Worm (Caenorhabditis elegans) whole organism, L3 larva: ENCODE measurements around the gene exp-1.

Source experiments
- aly-2 ChIP-seq: fragments of 150-350 bp; optimal IDR thresholded peaks from 2 replicates; lab custom pipeline; 2014; ENCODE audit warnings: missing biosample characterization, missing genetic modification characterization
- ama-1 ChIP-seq: fragments of 150-350 bp; optimal IDR thresholded peaks from 2 replicates; lab custom pipeline; 2018
- ceh-16 ChIP-seq: sonication (generic microtip); optimal IDR thresholded peaks from 2 replicates; lab custom pipeline; 2017; ENCODE audit warnings: missing biosample characterization, missing genetic modification characterization
- ceh-82 ChIP-seq: fragments of 150-350 bp; optimal IDR thresholded peaks from 2 replicates; lab custom pipeline; 2014; ENCODE audit warnings: missing biosample characterization, missing genetic modification characterization
- daf-12 ChIP-seq: fragments of 150-350 bp; optimal IDR thresholded peaks from 2 replicates; lab custom pipeline; 2014; ENCODE audit warnings: missing biosample characterization, missing genetic modification reagents, missing genetic modification characterization
- egl-27 ChIP-seq: sonication (generic microtip); optimal IDR thresholded peaks from 4 replicates; lab custom pipeline; 2017; ENCODE audit warnings: missing biosample characterization, missing genetic modification reagents, missing genetic modification characterization
- egl-5 ChIP-seq: fragments of 150-350 bp; optimal IDR thresholded peaks from 2 replicates; lab custom pipeline; 2017; ENCODE audit warnings: missing biosample characterization, missing genetic modification reagents, missing genetic modification characterization, inconsistent platforms
- elt-1 ChIP-seq: fragments of 150-350 bp; optimal IDR thresholded peaks from 2 replicates; lab custom pipeline; 2014; ENCODE audit warnings: missing biosample characterization, missing genetic modification characterization
- elt-2 ChIP-seq: sonication (generic microtip); optimal IDR thresholded peaks from 2 replicates; lab custom pipeline; 2016; ENCODE audit warnings: missing genetic modification reagents, mild to moderate bottlenecking, missing genetic modification characterization, missing compliant biosample characterization
- eor-1 ChIP-seq, 2 experiments: fragments of 150-350 bp; optimal IDR thresholded peaks; 2 replicates each; lab custom pipeline; 2014 to 2018; ENCODE audit warnings: missing biosample characterization in 2 of 2, missing genetic modification characterization in 2 of 2
- fkh-10 ChIP-seq: sonication (generic microtip); optimal IDR thresholded peaks from 2 replicates; lab custom pipeline; 2017; ENCODE audit warnings: missing biosample characterization, missing genetic modification reagents, missing genetic modification characterization
- fkh-2 ChIP-seq: fragments of 150-350 bp; optimal IDR thresholded peaks from 2 replicates; lab custom pipeline; 2014; ENCODE audit warnings: missing biosample characterization, missing genetic modification reagents, missing genetic modification characterization
- jun-1 ChIP-seq: fragments of 150-350 bp; optimal IDR thresholded peaks from 2 replicates; lab custom pipeline; 2014; ENCODE audit warnings: missing biosample characterization, missing genetic modification reagents, missing genetic modification characterization
- lin-15B ChIP-seq: fragments of 150-350 bp; optimal IDR thresholded peaks from 2 replicates; lab custom pipeline; 2014; ENCODE audit warnings: missing biosample characterization, missing genetic modification characterization
- lsy-12 ChIP-seq: sonication (generic microtip); optimal IDR thresholded peaks from 2 replicates; lab custom pipeline; 2016; ENCODE audit warnings: mild to moderate bottlenecking, missing genetic modification characterization, missing compliant biosample characterization
- mdl-1 ChIP-seq: fragments of 150-350 bp; optimal IDR thresholded peaks from 2 replicates; lab custom pipeline; 2014; ENCODE audit warnings: missing biosample characterization, missing genetic modification characterization
- nfya-1 ChIP-seq: sonication (generic microtip); optimal IDR thresholded peaks from 2 replicates; lab custom pipeline; 2017; ENCODE audit warnings: missing genetic modification characterization, mild to moderate bottlenecking, missing compliant biosample characterization, antibody characterized with exemption, moderate library complexity; ENCODE audit not compliant: insufficient read depth
- nhr-11 ChIP-seq: fragments of 150-350 bp; optimal IDR thresholded peaks from 2 replicates; lab custom pipeline; 2014; ENCODE audit warnings: missing biosample characterization, missing genetic modification characterization
- nhr-12 ChIP-seq: fragments of 150-350 bp; optimal IDR thresholded peaks from 2 replicates; lab custom pipeline; 2014; ENCODE audit warnings: missing biosample characterization, missing genetic modification characterization
- nhr-23 ChIP-seq: fragments of 150-350 bp; optimal IDR thresholded peaks from 2 replicates; lab custom pipeline; 2014; ENCODE audit warnings: missing biosample characterization, missing genetic modification reagents, missing genetic modification characterization
- nhr-28 ChIP-seq: fragments of 150-350 bp; optimal IDR thresholded peaks from 2 replicates; lab custom pipeline; 2014; ENCODE audit warnings: missing biosample characterization, missing genetic modification characterization
- nhr-43 ChIP-seq: sonication (generic microtip); optimal IDR thresholded peaks from 2 replicates; lab custom pipeline; 2016; ENCODE audit warnings: mild to moderate bottlenecking, missing genetic modification characterization, missing compliant biosample characterization; ENCODE audit not compliant: poor library complexity, severe bottlenecking
- nhr-77 ChIP-seq: fragments of 150-350 bp; optimal IDR thresholded peaks from 2 replicates; lab custom pipeline; 2014; ENCODE audit warnings: missing biosample characterization, missing genetic modification characterization
- pha-4 ChIP-seq: fragments of 150-350 bp; optimal IDR thresholded peaks from 2 replicates; lab custom pipeline; 2014; ENCODE audit warnings: missing biosample characterization, missing genetic modification reagents, missing genetic modification characterization
- pqm-1 ChIP-seq: fragments of 150-350 bp; optimal IDR thresholded peaks from 2 replicates; lab custom pipeline; 2017; ENCODE audit warnings: missing biosample characterization, missing genetic modification characterization, inconsistent platforms
- sea-2 ChIP-seq: fragments of 150-350 bp; sonication (generic microtip); optimal IDR thresholded peaks from 4 replicates; lab custom pipeline; 2014; ENCODE audit warnings: missing biosample characterization, missing genetic modification reagents, missing genetic modification characterization
- skn-1 ChIP-seq: fragments of 150-350 bp; optimal IDR thresholded peaks from 2 replicates; lab custom pipeline; 2014; ENCODE audit warnings: missing biosample characterization, missing genetic modification characterization
- tbx-2 ChIP-seq: sonication (generic microtip); optimal IDR thresholded peaks from 2 replicates; lab custom pipeline; 2016; ENCODE audit warnings: mild to moderate bottlenecking, missing genetic modification characterization, missing compliant biosample characterization
- unc-39 ChIP-seq: sonication (generic microtip); optimal IDR thresholded peaks from 4 replicates; lab custom pipeline; 2017; ENCODE audit warnings: missing biosample characterization, missing genetic modification characterization
- unc-62 ChIP-seq: fragments of 150-350 bp; sonication (generic microtip); optimal IDR thresholded peaks from 4 replicates; lab custom pipeline; 2014; ENCODE audit warnings: missing biosample characterization, missing genetic modification reagents, missing genetic modification characterization
- zag-1 ChIP-seq: fragments of 150-350 bp; optimal IDR thresholded peaks from 2 replicates; lab custom pipeline; 2014; ENCODE audit warnings: missing biosample characterization, missing genetic modification characterization
- ztf-11 ChIP-seq: fragments of 150-350 bp; optimal IDR thresholded peaks from 2 replicates; lab custom pipeline; 2014; ENCODE audit warnings: missing biosample characterization, missing genetic modification characterization
- ztf-4 ChIP-seq: fragments of 150-350 bp; optimal IDR thresholded peaks from 2 replicates; lab custom pipeline; 2014; ENCODE audit warnings: missing biosample characterization, missing genetic modification characterization

Gene exp-1

ce11 chrII:6158111-6158510 lies 2.8 kb downstream of the exp-1 start:
- TF ChIP-seq lsy-12 (tag; lab: Kevin White, UChicago) (no peak), mdl-1 (no peak), skn-1 (no peak)

- no peak for TF ChIP-seq elt-1 (tag; lab: Kevin White, UChicago)
- no peak for TF ChIP-seq tbx-2 (tag; lab: Kevin White, UChicago)
- TF ChIP-seq nfya-1 (tag; lab: Kevin White, UChicago): peak; percentile 22
- peak; percentile 75 for TF ChIP-seq fkh-10 (GFP tag; lab: Kevin White, UChicago)
- TF ChIP-seq nhr-43: no peak
- no peak for TF ChIP-seq pqm-1 (tag; lab: Kevin White, UChicago)
Observed at ce11 chrII:6149434-6149833, 11.5 kb downstream of the exp-1 start.

ce11 chrII:6148369-6148768 lies 12.5 kb downstream of the exp-1 start:
- no peak for TF ChIP-seq lin-15B
- no peak for TF ChIP-seq eor-1 (tag; optimal IDR thresholded peaks at IDR 0.05; lab: Kevin White, UChicago)
- no peak for TF ChIP-seq aly-2
- peak; percentile 30 for TF ChIP-seq nfya-1 (tag; lab: Kevin White, UChicago)
- TF ChIP-seq mdl-1: no peak
- TF ChIP-seq elt-1 (tag; lab: Kevin White, UChicago): no peak
- TF ChIP-seq fkh-10 (GFP tag; lab: Kevin White, UChicago): peak; percentile 82
- TF ChIP-seq nhr-28: no peak
- TF ChIP-seq tbx-2 (tag; lab: Kevin White, UChicago): no peak
- TF ChIP-seq elt-2 (tag; lab: Kevin White, UChicago): no peak

DNA sequence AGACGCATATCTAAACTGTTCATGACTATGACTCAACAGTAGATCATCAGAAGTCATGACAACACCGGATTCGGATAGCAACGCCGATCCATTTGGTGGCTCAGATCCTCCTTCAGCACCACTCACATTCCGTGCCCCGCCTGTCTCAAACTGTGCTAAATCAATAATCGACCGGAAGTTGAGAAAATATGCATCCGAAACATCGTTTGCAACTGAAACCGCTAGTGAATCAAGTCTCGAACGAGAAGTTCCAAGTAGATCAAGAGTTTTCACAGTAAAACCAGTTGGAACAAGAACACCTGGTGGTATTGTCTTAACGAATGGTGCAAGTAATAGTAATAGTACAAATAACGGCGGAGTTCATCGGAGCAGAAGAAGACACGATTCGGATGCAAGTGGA lies 13.8 kb downstream of the exp-1 start:
- TF ChIP-seq zag-1 (tag; lab: Kevin White, UChicago) (no peak), ceh-82 (tag; lab: Kevin White, UChicago) (no peak), unc-39 (tag; lab: Kevin White, UChicago) (no peak), sea-2 (GFP tag; lab: Kevin White, UChicago) (no peak)

ce11 chrII:6142539-6142938 lies 18.4 kb downstream of the exp-1 start:
- TF ChIP-seq fkh-10 (GFP tag; lab: Kevin White, UChicago) (peak; percentile 63), sea-2 (GFP tag; lab: Kevin White, UChicago) (no peak), pqm-1 (tag; lab: Kevin White, UChicago) (no peak)
- TF ChIP-seq, all 47 proteins: peak for 1

DNA sequence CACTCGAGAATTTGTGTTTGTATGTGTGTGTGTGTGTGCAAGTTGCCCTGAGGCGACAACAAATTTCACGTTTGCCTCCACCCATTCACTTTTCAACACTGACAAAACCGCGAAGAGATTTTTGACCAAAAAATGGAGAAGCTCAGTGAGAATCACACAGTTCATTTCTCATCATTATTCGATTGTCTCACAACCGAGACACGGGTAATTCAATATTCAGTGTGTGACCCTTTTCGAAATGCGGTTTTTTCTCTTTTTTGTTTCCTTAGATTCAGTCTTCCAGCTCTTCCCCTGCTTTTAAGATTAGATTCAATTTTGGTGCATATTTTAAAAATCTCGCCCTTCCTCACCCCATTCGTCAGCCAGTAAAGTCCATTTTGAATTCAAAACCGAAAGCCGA lies 21.4 kb downstream of the exp-1 start:
- TF ChIP-seq nhr-11 (tag; lab: Kevin White, UChicago): no peak
- no peak for TF ChIP-seq nhr-23 (tag; lab: Kevin White, UChicago)
- no peak for TF ChIP-seq ceh-16
- TF ChIP-seq unc-62 (GFP tag; lab: Kevin White, UChicago): no peak
- TF ChIP-seq lsy-12 (tag; lab: Kevin White, UChicago): no peak
- no peak for TF ChIP-seq ztf-11 (tag; lab: Kevin White, UChicago)
- TF ChIP-seq aly-2: no peak
- no peak for TF ChIP-seq jun-1 (tag; lab: Kevin White, UChicago)
- no peak for TF ChIP-seq fkh-10 (GFP tag; lab: Kevin White, UChicago)
- TF ChIP-seq daf-12 (tag; lab: Kevin White, UChicago): no peak
- no peak for TF ChIP-seq nhr-28

ce11 chrII:6138138-6138537 lies 22.8 kb downstream of the exp-1 start:
- no peak for TF ChIP-seq pqm-1 (tag; lab: Kevin White, UChicago)
- TF ChIP-seq unc-39 (tag; lab: Kevin White, UChicago): no peak
- TF ChIP-seq nhr-12 (tag; lab: Kevin White, UChicago): no peak
- TF ChIP-seq elt-2 (tag; lab: Kevin White, UChicago): no peak
- TF ChIP-seq nhr-77 (tag; lab: Kevin White, UChicago): no peak
- TF ChIP-seq lin-15B: no peak
- no peak for TF ChIP-seq ama-1 (lab: Kevin White, UChicago)
- no peak for TF ChIP-seq pha-4 (tag; lab: Kevin White, UChicago)
- TF ChIP-seq daf-12 (tag; lab: Kevin White, UChicago): no peak
- TF ChIP-seq ceh-16: no peak
- no peak for TF ChIP-seq egl-5 (tag; lab: Kevin White, UChicago)
- no peak for TF ChIP-seq sea-2 (GFP tag; lab: Kevin White, UChicago)
- TF ChIP-seq egl-27 (tag; lab: Kevin White, UChicago): no peak
- TF ChIP-seq fkh-2 (tag; lab: Kevin White, UChicago): no peak
- no peak for TF ChIP-seq tbx-2 (tag; lab: Kevin White, UChicago)
- no peak for TF ChIP-seq ztf-4 (tag; lab: Kevin White, UChicago)
